Worm (Caenorhabditis elegans) whole organism, early embryonic: ENCODE data around the gene rnp-4.
A peak's percentile ranks its signal among the peaks of the same experiment; 100 is the strongest.

Experiments
- B0310.2 ChIP-seq: sonication (generic microtip); optimal IDR thresholded peaks from 2 replicates; lab custom pipeline; 2016; ENCODE audit warnings: mild to moderate bottlenecking, missing genetic modification characterization, missing compliant biosample characterization
- F13C5.2 ChIP-seq: sonication (generic microtip); optimal IDR thresholded peaks from 2 replicates; lab custom pipeline; 2017; ENCODE audit warnings: mild to moderate bottlenecking, missing genetic modification characterization, inconsistent platforms, missing compliant biosample characterization
- aly-1 ChIP-seq: sonication (generic microtip); optimal IDR thresholded peaks from 2 replicates; lab custom pipeline; 2016; ENCODE audit warnings: missing genetic modification characterization, missing compliant biosample characterization
- ama-1 ChIP-seq: fragments of 150-350 bp; optimal IDR thresholded peaks from 2 replicates; lab custom pipeline; 2014
- ceh-13 ChIP-seq: fragments of 200-800 bp; sonication (Bioruptor generic); optimal IDR thresholded peaks from 2 replicates; lab custom pipeline; 2018; ENCODE audit warnings: mild to moderate bottlenecking, missing genetic modification characterization, missing compliant biosample characterization
- ceh-36 ChIP-seq: sonication (generic microtip); optimal IDR thresholded peaks from 2 replicates; lab custom pipeline; 2016; ENCODE audit warnings: missing genetic modification characterization, inconsistent platforms, missing compliant biosample characterization
- ets-7 ChIP-seq: sonication (generic microtip); optimal IDR thresholded peaks from 2 replicates; lab custom pipeline; 2016; ENCODE audit warnings: missing genotype, missing genetic modification characterization, missing compliant biosample characterization
- flt-1 ChIP-seq: fragments of 200-800 bp; sonication (Bioruptor generic); IDR thresholded peaks from 2 replicates; pipeline ENCODE4 v1.3.6; 2022; ENCODE audit warnings: missing genetic modification characterization, missing compliant biosample characterization
- hmbx-1 ChIP-seq: sonication (generic microtip); optimal IDR thresholded peaks from 2 replicates; lab custom pipeline; 2016; ENCODE audit warnings: mild to moderate bottlenecking, missing genetic modification characterization, missing compliant biosample characterization
- hmg-4 ChIP-seq: fragments of 200-800 bp; sonication (Bioruptor generic); optimal IDR thresholded peaks from 2 replicates; lab custom pipeline; 2018; ENCODE audit warnings: mild to moderate bottlenecking, missing genetic modification characterization, missing compliant biosample characterization
- hnd-1 ChIP-seq: sonication (generic microtip); optimal IDR thresholded peaks from 2 replicates; lab custom pipeline; 2016; ENCODE audit warnings: missing genetic modification characterization, missing compliant biosample characterization
- pes-1 ChIP-seq: fragments of 200-800 bp; sonication (Bioruptor generic); IDR thresholded peaks from 2 replicates; pipeline ENCODE4 v1.3.6; 2022; ENCODE audit warnings: missing genetic modification reagents, missing genetic modification characterization, missing compliant biosample characterization
- scrt-1 ChIP-seq: fragments of 200-800 bp; sonication (Bioruptor generic); IDR thresholded peaks from 2 replicates; pipeline ENCODE4 v1.3.6; 2022; ENCODE audit warnings: missing genetic modification characterization, missing compliant biosample characterization
- sea-1 ChIP-seq: fragments of 200-800 bp; sonication (Bioruptor generic); conservative IDR thresholded peaks from 2 replicates; pipeline ENCODE4 v1.3.6; 2022; ENCODE audit warnings: missing genetic modification characterization, missing compliant biosample characterization
- tbx-11 ChIP-seq: fragments of 200-800 bp; sonication (Bioruptor generic); IDR thresholded peaks from 2 replicates; pipeline ENCODE4 v1.3.6; 2022; ENCODE audit warnings: missing genetic modification characterization, missing compliant biosample characterization
- tbx-37 ChIP-seq: fragments of 200-800 bp; sonication (Bioruptor generic); conservative IDR thresholded peaks from 2 replicates; pipeline ENCODE4 v1.3.6; 2022; ENCODE audit warnings: missing genetic modification reagents, missing genetic modification characterization, missing compliant biosample characterization
- tra-4 ChIP-seq: sonication (generic microtip); optimal IDR thresholded peaks from 2 replicates; lab custom pipeline; 2017; ENCODE audit warnings: missing genetic modification characterization, missing compliant biosample characterization

rnp-4 gene

ce11 chrIII:4414041-4414440 is 8.0 kb downstream of the rnp-4 start:
- TF ChIP-seq hmg-4 (peak; percentile 49), ceh-36 (tag; lab: Kevin White, UChicago) (peak; percentile 69), flt-1 (GFP tag; lab: Robert Waterston, UW) (peak; percentile 71), scrt-1 (peak; percentile 77), pes-1 (peak; percentile 83), sea-1 (GFP tag; lab: Robert Waterston, UW) (peak; percentile 77), hnd-1 (peak; percentile 21), aly-1 (tag; lab: Kevin White, UChicago) (peak; percentile 60), tbx-37 (GFP tag; lab: Robert Waterston, UW) (0 out of 2 replicates have a peak, but pooled peaks have one; percentile 42), ets-7 (tag; lab: Kevin White, UChicago) (peak; percentile 9), tbx-11 (GFP tag; lab: Robert Waterston, UW) (peak; percentile 70; the same call in 1 of the 2 replicates)

- no peak for TF ChIP-seq tra-4 (tag; lab: Kevin White, UChicago)
- no peak for TF ChIP-seq ceh-36 (tag; lab: Kevin White, UChicago)
- no peak for TF ChIP-seq sea-1 (GFP tag; lab: Robert Waterston, UW)
- no peak for TF ChIP-seq hmg-4
- TF ChIP-seq ceh-13 (GFP tag; lab: Kevin White, UChicago), result no peak
- TF ChIP-seq B0310.2 (tag; lab: Kevin White, UChicago), result no peak
- no peak for TF ChIP-seq flt-1 (GFP tag; lab: Robert Waterston, UW)
- no peak for TF ChIP-seq tbx-11 (GFP tag; lab: Robert Waterston, UW)
- no peak for TF ChIP-seq aly-1 (tag; lab: Kevin White, UChicago)
- no peak for TF ChIP-seq hnd-1
- no peak for TF ChIP-seq ets-7 (tag; lab: Kevin White, UChicago)
- no peak for TF ChIP-seq scrt-1
- TF ChIP-seq hmbx-1 (tag; lab: Kevin White, UChicago), result no peak
- no peak for TF ChIP-seq pes-1
- TF ChIP-seq F13C5.2 (tag; lab: Kevin White, UChicago), result no peak
- no peak for TF ChIP-seq ama-1 (lab: Kevin White, UChicago)
These were observed 9.0 kb downstream of the rnp-4 start, which contains the start of gene R07E5.11 for ce11 chrIII:4415135-4415534. Gene R07E5.11 (minus strand): TSS chrIII:4415235.

- TF ChIP-seq hmg-4 (no peak), ets-7 (tag; lab: Kevin White, UChicago) (no peak), aly-1 (tag; lab: Kevin White, UChicago) (no peak), pes-1 (no peak), hnd-1 (no peak), sea-1 (GFP tag; lab: Robert Waterston, UW) (no peak), tra-4 (tag; lab: Kevin White, UChicago) (no peak), tbx-37 (GFP tag; lab: Robert Waterston, UW) (no peak)
These were observed 11.9 kb downstream of the rnp-4 start, which contains the start of the genes R07E5.19 and pdcd-2 for ce11 chrIII:4417956-4418355. Gene R07E5.19 (minus strand): TSS chrIII:4418056. Gene pdcd-2 (minus strand): TSS chrIII:4418057.

ce11 chrIII:4419117-4419978 is 13.3 kb downstream of the rnp-4 start, which contains the start of the genes R07E5.7 and cku-80:
Gene R07E5.7 (minus strand): TSS chrIII:4419167.
Gene cku-80 (plus strand): TSS chrIII:4419848.
- TF ChIP-seq pes-1, result no peak
- 0 out of 2 replicates have a peak, but pooled peaks have one; percentile 17 for TF ChIP-seq flt-1 (GFP tag; lab: Robert Waterston, UW)
- peak; percentile 61 for TF ChIP-seq F13C5.2 (tag; lab: Kevin White, UChicago)
- TF ChIP-seq scrt-1, result no peak
- TF ChIP-seq tbx-11 (GFP tag; lab: Robert Waterston, UW), result 0 out of 2 replicates have a peak, but pooled peaks have one; percentile 44

- TF ChIP-seq F13C5.2 (tag; lab: Kevin White, UChicago) (peak; percentile 54), pes-1 (peak; percentile 93), ceh-36 (tag; lab: Kevin White, UChicago) (peak; percentile 78), tbx-37 (GFP tag; lab: Robert Waterston, UW) (peak; percentile 87), ets-7 (tag; lab: Kevin White, UChicago) (peak; percentile 10), hmbx-1 (tag; lab: Kevin White, UChicago) (peak; percentile 56), tra-4 (tag; lab: Kevin White, UChicago) (peak; percentile 34), hmg-4 (peak; percentile 85), flt-1 (GFP tag; lab: Robert Waterston, UW) (peak; percentile 81), hnd-1 (peak; percentile 45), aly-1 (tag; lab: Kevin White, UChicago) (peak; percentile 80), ceh-13 (GFP tag; lab: Kevin White, UChicago) (peak; percentile 42), sea-1 (GFP tag; lab: Robert Waterston, UW) (peak; percentile 90), scrt-1 (peak; percentile 92), B0310.2 (tag; lab: Kevin White, UChicago) (peak; percentile 59), tbx-11 (GFP tag; lab: Robert Waterston, UW) (peak; percentile 89)
These were observed 20.7 kb downstream of the rnp-4 start for ce11 chrIII:4426711-4427218.

ce11 chrIII:4428797-4429196 is 22.7 kb downstream of the rnp-4 start:
- TF ChIP-seq tbx-11 (GFP tag; lab: Robert Waterston, UW), result peak; percentile 75
- TF ChIP-seq hnd-1, result peak; percentile 27
- no peak for TF ChIP-seq tra-4 (tag; lab: Kevin White, UChicago)
- TF ChIP-seq hmg-4, result peak; percentile 28
- peak; percentile 46; the same call in 1 of the 2 replicates for TF ChIP-seq tbx-37 (GFP tag; lab: Robert Waterston, UW)
- peak; percentile 27 for TF ChIP-seq ceh-36 (tag; lab: Kevin White, UChicago)
- TF ChIP-seq scrt-1, result peak; percentile 79
- no peak for TF ChIP-seq B0310.2 (tag; lab: Kevin White, UChicago)
- peak; percentile 78 for TF ChIP-seq flt-1 (GFP tag; lab: Robert Waterston, UW)
- no peak for TF ChIP-seq ets-7 (tag; lab: Kevin White, UChicago)
- peak; percentile 15 for TF ChIP-seq ceh-13 (GFP tag; lab: Kevin White, UChicago)
- TF ChIP-seq pes-1, result no peak; the same call in none of the 2 replicates
- TF ChIP-seq ama-1 (lab: Kevin White, UChicago), result no peak
- TF ChIP-seq aly-1 (tag; lab: Kevin White, UChicago), result peak; percentile 48
- TF ChIP-seq sea-1 (GFP tag; lab: Robert Waterston, UW), result 0 out of 2 replicates have a peak, but pooled peaks have one; percentile 66
- TF ChIP-seq F13C5.2 (tag; lab: Kevin White, UChicago), result no peak
- no peak for TF ChIP-seq hmbx-1 (tag; lab: Kevin White, UChicago)
